Fruit fly (Drosophila melanogaster) whole organism, embryonic: ENCODE measurements around the gene CG8892.

Experiments
- Asciz ChIP-seq: fragments of 200-800 bp; sonication (Bioruptor generic); optimal IDR thresholded peaks from 2 replicates; lab custom pipeline; 2017; ENCODE audit warnings: missing biosample characterization, mild to moderate bottlenecking, missing genetic modification characterization, missing genetic modification reagents
- Awh ChIP-seq: fragments of 200-800 bp; sonication (Bioruptor generic); IDR thresholded peaks from 2 replicates; pipeline ENCODE4, ENCODE4 v1.3.6; 2022; ENCODE audit warnings: missing biosample characterization, missing genetic modification characterization
- Blimp-1 ChIP-seq: fragments of 200-800 bp; sonication (Bioruptor generic); optimal IDR thresholded peaks from 3 replicates; lab custom pipeline; 2018; ENCODE audit warnings: missing biosample characterization, missing genetic modification characterization, mild to moderate bottlenecking, moderate library complexity, missing genetic modification reagents
- CG10209 ChIP-seq: fragments of 200-800 bp; sonication (Bioruptor generic); optimal IDR thresholded peaks from 3 replicates; lab custom pipeline; 2017; ENCODE audit warnings: missing biosample characterization, mild to moderate bottlenecking, missing genetic modification characterization, missing genetic modification reagents
- CG1024 ChIP-seq: fragments of 200-800 bp; sonication (Bioruptor generic); IDR thresholded peaks from 2 replicates; pipeline ENCODE4 v1.3.6; 2022; ENCODE audit warnings: missing biosample characterization, missing genetic modification characterization
- CG10543 ChIP-seq: fragments of 200-800 bp; sonication (Bioruptor generic); optimal IDR thresholded peaks from 3 replicates; lab custom pipeline; 2017; ENCODE audit warnings: missing biosample characterization, mild to moderate bottlenecking, missing genetic modification characterization, moderate library complexity
- CG11247 ChIP-seq: fragments of 200-800 bp; sonication (Bioruptor generic); IDR thresholded peaks from 2 replicates; pipeline ENCODE4 v1.3.6; 2022; ENCODE audit warnings: missing biosample characterization, missing genetic modification characterization
- CG11398 ChIP-seq: fragments of 200-800 bp; sonication (Bioruptor generic); optimal IDR thresholded peaks from 2 replicates; lab custom pipeline; 2016; ENCODE audit warnings: missing biosample characterization, missing genetic modification characterization
- CG12236 ChIP-seq: fragments of 200-800 bp; sonication (Bioruptor generic); optimal IDR thresholded peaks from 2 replicates; lab custom pipeline; 2016; ENCODE audit warnings: missing biosample characterization, missing genetic modification characterization
- CG12299 ChIP-seq: fragments of 200-800 bp; sonication (Bioruptor generic); optimal IDR thresholded peaks from 2 replicates; lab custom pipeline; 2018; ENCODE audit warnings: missing biosample characterization, mild to moderate bottlenecking, missing genetic modification characterization
- CG13287 ChIP-seq: fragments of 200-800 bp; sonication (Bioruptor generic); IDR thresholded peaks from 2 replicates; pipeline ENCODE4 v1.3.6; 2022; ENCODE audit warnings: missing biosample characterization, missing genetic modification characterization; ENCODE audit not compliant: partially characterized antibody
- CG13296 ChIP-seq: fragments of 200-800 bp; sonication (Bioruptor generic); optimal IDR thresholded peaks from 3 replicates; lab custom pipeline; 2018; ENCODE audit warnings: missing biosample characterization, mild to moderate bottlenecking, missing genetic modification characterization
- CG14965 ChIP-seq: fragments of 200-800 bp; sonication (Bioruptor generic); optimal IDR thresholded peaks from 2 replicates; lab custom pipeline; 2016; ENCODE audit warnings: missing biosample characterization, missing genetic modification characterization, borderline replicate concordance
- CG17186 ChIP-seq: fragments of 200-800 bp; sonication (Bioruptor generic); optimal IDR thresholded peaks from 3 replicates; lab custom pipeline; 2017; ENCODE audit warnings: missing biosample characterization, missing genetic modification reagents, missing genetic modification characterization
- CG31441 ChIP-seq: fragments of 200-800 bp; sonication (Bioruptor generic); IDR thresholded peaks from 2 replicates; pipeline ENCODE4 v1.3.6; 2022; ENCODE audit warnings: missing biosample characterization, missing genetic modification characterization
- CG32767 ChIP-seq: fragments of 200-800 bp; sonication (Bioruptor generic); IDR thresholded peaks from 2 replicates; pipeline ENCODE4 v1.3.6; 2022; ENCODE audit warnings: missing biosample characterization, missing genetic modification characterization
- CG32772 ChIP-seq: fragments of 200-800 bp; sonication (Bioruptor generic); IDR thresholded peaks from 2 replicates; pipeline ENCODE4 v1.3.6; 2022; ENCODE audit warnings: missing biosample characterization, missing genetic modification characterization
- CG3407 ChIP-seq: fragments of 200-800 bp; sonication (Bioruptor generic); optimal IDR thresholded peaks from 2 replicates; lab custom pipeline; 2018; ENCODE audit warnings: missing biosample characterization, mild to moderate bottlenecking, missing genetic modification characterization
- CG5245 ChIP-seq: fragments of 200-800 bp; sonication (Bioruptor generic); optimal IDR thresholded peaks from 3 replicates; lab custom pipeline; 2016; ENCODE audit warnings: missing biosample characterization, missing genetic modification characterization
- CG7357 ChIP-seq: fragments of 200-800 bp; sonication (Bioruptor generic); IDR thresholded peaks from 3 replicates; pipeline ENCODE4 v1.3.6; 2022; ENCODE audit warnings: missing biosample characterization, missing genetic modification characterization
- CG9215 ChIP-seq: fragments of 200-800 bp; sonication (Bioruptor generic); IDR thresholded peaks from 2 replicates; pipeline ENCODE4 v1.3.6; 2022; ENCODE audit warnings: missing biosample characterization, missing genetic modification characterization
- CG9817 ChIP-seq: fragments of 200-800 bp; sonication (Bioruptor generic); optimal IDR thresholded peaks from 2 replicates; lab custom pipeline; 2018; ENCODE audit warnings: missing biosample characterization, mild to moderate bottlenecking, missing genetic modification characterization, moderate library complexity
- Dbx ChIP-seq: fragments of 200-800 bp; sonication (Bioruptor generic); IDR thresholded peaks from 3 replicates; pipeline ENCODE4 v1.3.6; 2022; ENCODE audit warnings: missing biosample characterization, missing genetic modification characterization
- Deaf1 ChIP-seq: fragments of 200-800 bp; optimal IDR thresholded peaks from 3 replicates; lab custom pipeline; 2019; ENCODE audit warnings: missing biosample characterization, mild to moderate bottlenecking, missing genetic modification characterization, moderate library complexity
- Dref ChIP-seq: fragments of 200-800 bp; sonication (Bioruptor generic); IDR thresholded peaks from 2 replicates; pipeline ENCODE4 v1.3.6; 2022; ENCODE audit warnings: missing biosample characterization, missing genetic modification characterization
- E2f1 ChIP-seq: fragments of 200-800 bp; sonication (Bioruptor generic); IDR thresholded peaks from 2 replicates; pipeline ENCODE4 v1.3.6; 2022; ENCODE audit warnings: missing biosample characterization, missing genetic modification characterization
- Neu2 ChIP-seq: fragments of 200-800 bp; sonication (Bioruptor generic); optimal IDR thresholded peaks from 3 replicates; lab custom pipeline; 2016; ENCODE audit warnings: missing biosample characterization, missing genetic modification characterization, borderline replicate concordance
- Nf-YC ChIP-seq: fragments of 200-800 bp; optimal IDR thresholded peaks from 3 replicates; lab custom pipeline; 2019; ENCODE audit warnings: missing biosample characterization, mild to moderate bottlenecking, missing genetic modification characterization, moderate library complexity
- Six4 ChIP-seq: fragments of 200-800 bp; sonication (Bioruptor generic); optimal IDR thresholded peaks from 2 replicates; lab custom pipeline; 2016; ENCODE audit warnings: missing biosample characterization, missing genetic modification characterization
- bowl ChIP-seq: fragments of 200-800 bp; sonication (Bioruptor generic); IDR thresholded peaks from 2 replicates; pipeline ENCODE4 v1.3.6; 2022; ENCODE audit warnings: missing biosample characterization, missing genetic modification characterization
- cg ChIP-seq: fragments of 200-800 bp; sonication (Bioruptor generic); optimal IDR thresholded peaks from 3 replicates; lab custom pipeline; 2019; ENCODE audit warnings: missing biosample characterization, mild to moderate bottlenecking, missing genetic modification characterization, moderate library complexity
- crol ChIP-seq: fragments of 200-800 bp; sonication (Bioruptor generic); IDR thresholded peaks from 2 replicates; pipeline ENCODE4 v1.3.6; 2022; ENCODE audit warnings: missing biosample characterization, missing genetic modification characterization
- eve ChIP-seq, 2 experiments: fragments of >200 bp; optimal IDR thresholded peaks; 2 replicates each; lab custom pipeline; 2017; ENCODE audit warnings: missing biosample characterization in 2 of 2, missing genetic modification characterization in 2 of 2
- ewg ChIP-seq: fragments of 200-800 bp; sonication (Bioruptor generic); optimal IDR thresholded peaks from 3 replicates; lab custom pipeline; 2017; ENCODE audit warnings: mild to moderate bottlenecking, missing biosample characterization, missing genetic modification reagents, missing genetic modification characterization
- fd102C ChIP-seq: fragments of 200-800 bp; sonication (Bioruptor generic); optimal IDR thresholded peaks from 2 replicates; lab custom pipeline; 2018; ENCODE audit warnings: missing biosample characterization, mild to moderate bottlenecking, missing genetic modification characterization, moderate library complexity
- ftz-f1 ChIP-seq: fragments of 200-800 bp; sonication (Bioruptor generic); optimal IDR thresholded peaks from 2 replicates; lab custom pipeline; 2016; ENCODE audit warnings: missing biosample characterization, missing genetic modification characterization
- gcm ChIP-seq: fragments of 200-800 bp; sonication (Bioruptor generic); optimal IDR thresholded peaks from 2 replicates; lab custom pipeline; 2019; ENCODE audit warnings: missing biosample characterization, mild to moderate bottlenecking, missing genetic modification characterization, moderate library complexity
- grau ChIP-seq: fragments of 200-800 bp; optimal IDR thresholded peaks from 3 replicates; lab custom pipeline; 2019; ENCODE audit warnings: missing biosample characterization, mild to moderate bottlenecking, missing genetic modification characterization, moderate library complexity
- gsb ChIP-seq: fragments of 200-800 bp; sonication (Bioruptor generic); IDR thresholded peaks from 2 replicates; pipeline ENCODE4 v1.3.6; 2022; ENCODE audit warnings: missing biosample characterization, missing genetic modification characterization
- lmd ChIP-seq: fragments of 200-800 bp; sonication (Bioruptor generic); IDR thresholded peaks from 2 replicates; pipeline ENCODE4 v1.3.6; 2022; ENCODE audit warnings: missing biosample characterization, missing genetic modification characterization
- mam ChIP-seq: fragments of 200-800 bp; sonication (Bioruptor generic); optimal IDR thresholded peaks from 3 replicates; lab custom pipeline; 2016; ENCODE audit warnings: missing biosample characterization, missing genetic modification characterization
- nau ChIP-seq: fragments of 200-800 bp; sonication (Bioruptor generic); optimal IDR thresholded peaks from 3 replicates; lab custom pipeline; 2017; ENCODE audit warnings: missing biosample characterization, mild to moderate bottlenecking, missing genetic modification characterization, missing genetic modification reagents
- onecut ChIP-seq: fragments of 200-800 bp; sonication (Bioruptor generic); IDR thresholded peaks from 2 replicates; pipeline ENCODE4 v1.3.6; 2022; ENCODE audit warnings: missing biosample characterization, missing genetic modification characterization
- pnt ChIP-seq: fragments of 200-800 bp; sonication (Bioruptor generic); optimal IDR thresholded peaks from 3 replicates; lab custom pipeline; 2016; ENCODE audit warnings: missing biosample characterization, missing genetic modification characterization
- prd ChIP-seq, 3 experiments: fragments of >200 bp in 2 of 3; fragments of 200-800 bp in 1 of 3; sonication (Bioruptor generic) in 1 of 3; optimal IDR thresholded peaks in 2 of 3; IDR thresholded peaks in 1 of 3; 2 replicates in 2 of 3; 3 replicates in 1 of 3; pipeline versions ENCODE4 v1.3.6 to Lab custom; 2017 to 2022; ENCODE audit warnings: missing biosample characterization in 1 of 3, missing genetic modification characterization in 1 of 3
- sens-2 ChIP-seq: fragments of 200-800 bp; sonication (Bioruptor generic); IDR thresholded peaks from 2 replicates; pipeline ENCODE4 v1.3.6; 2022; ENCODE audit warnings: missing biosample characterization, missing genetic modification characterization
- stwl ChIP-seq: fragments of 200-800 bp; sonication (Bioruptor generic); optimal IDR thresholded peaks from 3 replicates; lab custom pipeline; 2018; ENCODE audit warnings: missing biosample characterization, mild to moderate bottlenecking, missing genetic modification characterization, moderate library complexity
- tna ChIP-seq: fragments of 200-800 bp; sonication (Bioruptor generic); IDR thresholded peaks from 2 replicates; pipeline ENCODE4 v1.3.6; 2022; ENCODE audit warnings: missing biosample characterization, missing genetic modification characterization; ENCODE audit not compliant: partially characterized antibody
- yki ChIP-seq: fragments of >200 bp; optimal IDR thresholded peaks from 3 replicates; lab custom pipeline; 2018

Gene CG8892

dm6 chr2L:4999389-5000032 is 18.1 kb upstream of the CG8892 start:
- TF ChIP-seq CG13287 (GFP tag; lab: Robert Waterston, UW), result no peak
- peak; percentile 55; the same call in 1 of the 2 replicates for TF ChIP-seq CG9215 (GFP tag; lab: Robert Waterston, UW)
- TF ChIP-seq yki (lab: Kevin White, UChicago), result no peak
- no peak for TF ChIP-seq Dref
- no peak for TF ChIP-seq CG10543 (GFP tag; lab: Kevin White, UChicago)
- peak; percentile 21 for TF ChIP-seq Six4 (GFP tag; lab: Kevin White, UChicago)
- no peak for TF ChIP-seq prd (optimal IDR thresholded peaks at IDR 0.05; lab: Kevin White, UChicago)
- TF ChIP-seq prd (GFP tag; IDR thresholded peaks at IDR 0.05; lab: Robert Waterston, UW), result peak; percentile 87
- no peak for TF ChIP-seq gcm (GFP tag; lab: Kevin White, UChicago)
- TF ChIP-seq CG5245 (GFP tag; lab: Kevin White, UChicago), result peak; percentile 51
- peak; percentile 73; the same call in 1 of the 2 replicates for TF ChIP-seq CG1024
- TF ChIP-seq CG12299 (tag; lab: Kevin White, UChicago), result no peak
- TF ChIP-seq CG32767 (GFP tag; lab: Robert Waterston, UW), result peak; percentile 47; the same call in 1 of the 2 replicates
- no peak for TF ChIP-seq crol (GFP tag; lab: Robert Waterston, UW)
- no peak for TF ChIP-seq stwl (tag; lab: Kevin White, UChicago)
- peak in 1 of 2 experiments; percentile 61 for TF ChIP-seq eve (GFP tag; optimal IDR thresholded peaks at IDR 0.05; lab: Kevin White, UChicago)
- peak; percentile 72 for TF ChIP-seq CG10209
- TF ChIP-seq Dbx (GFP tag; lab: Robert Waterston, UW), result no peak; the same call in 1 of the 3 replicates
- peak; percentile 64 for TF ChIP-seq mam
- TF ChIP-seq gsb (GFP tag; lab: Robert Waterston, UW), result 0 out of 2 replicates have a peak, but pooled peaks have one; percentile 25
- peak; percentile 60 for TF ChIP-seq E2f1
- peak; percentile 82 for TF ChIP-seq lmd (GFP tag; lab: Robert Waterston, UW)
- peak; percentile 41 for TF ChIP-seq ewg (GFP tag; lab: Kevin White, UChicago)
- no peak for TF ChIP-seq CG12236
- peak; percentile 56 for TF ChIP-seq pnt
- peak; percentile 76 for TF ChIP-seq CG11247 (GFP tag; lab: Robert Waterston, UW)
- peak; percentile 45 for TF ChIP-seq onecut (GFP tag; lab: Robert Waterston, UW)
- peak; percentile 54; the same call in 1 of the 2 replicates for TF ChIP-seq CG31441 (GFP tag; lab: Robert Waterston, UW)
- peak; percentile 56; the same call in 1 of the 2 replicates for TF ChIP-seq Awh (GFP tag; lab: Robert Waterston, UW)
- no peak for TF ChIP-seq cg
- TF ChIP-seq fd102C (GFP tag; lab: Kevin White, UChicago), result no peak
- no peak for TF ChIP-seq bowl
- no peak for TF ChIP-seq CG3407 (GFP tag; lab: Kevin White, UChicago)
- no peak for TF ChIP-seq nau
- TF ChIP-seq grau (tag; lab: Kevin White, UChicago), result peak; percentile 95
- peak; percentile 41 for TF ChIP-seq Deaf1 (tag; lab: Kevin White, UChicago)
- TF ChIP-seq ftz-f1 (GFP tag; lab: Kevin White, UChicago), result no peak
- no peak for TF ChIP-seq CG14965 (GFP tag; lab: Kevin White, UChicago)
- TF ChIP-seq Nf-YC (tag; lab: Kevin White, UChicago), result peak; percentile 1
- no peak for TF ChIP-seq CG17186 (GFP tag; lab: Kevin White, UChicago)
- no peak for TF ChIP-seq CG11398 (GFP tag; lab: Kevin White, UChicago)
- TF ChIP-seq tna (GFP tag; lab: Robert Waterston, UW), result no peak
- no peak for TF ChIP-seq Neu2
- TF ChIP-seq CG7357 (GFP tag; lab: Robert Waterston, UW), result peak; percentile 55; the same call in 1 of the 3 replicates
- TF ChIP-seq CG32772, result peak; percentile 49
- peak; percentile 36 for TF ChIP-seq CG13296 (GFP tag; lab: Kevin White, UChicago)
- TF ChIP-seq Blimp-1, result peak; percentile 62
- TF ChIP-seq Asciz (GFP tag; lab: Kevin White, UChicago), result peak; percentile 52
- TF ChIP-seq CG9817 (tag; lab: Kevin White, UChicago), result peak; percentile 65
- peak; percentile 38; the same call in 1 of the 2 replicates for TF ChIP-seq sens-2 (GFP tag; lab: Robert Waterston, UW)
